Fruit fly (Drosophila melanogaster): ENCODE results near the gene CG14020.
A peak's percentile ranks its signal among the peaks of the same experiment; 100 is the strongest.

CG14020 gene

dm6 chr2L:5550735-5551134 is 33.2 kb downstream of the CG14020 start, which contains the start of gene CG14014:
Gene CG14014 (minus strand): TSS chr2L:5550835.
- no peak for TF ChIP-seq Clk (GFP tag; optimal IDR thresholded peaks at IDR 0.05)
- no peak for TF ChIP-seq Mnt (GFP tag; optimal IDR thresholded peaks at IDR 0.05)
- no peak for TF ChIP-seq cnc (optimal IDR thresholded peaks at IDR 0.05)
- TF ChIP-seq CG12768 (GFP tag; optimal IDR thresholded peaks at IDR 0.05) = no peak
- TF ChIP-seq toe (GFP tag; optimal IDR thresholded peaks at IDR 0.05) = no peak
- no peak for TF ChIP-seq ovo (GFP tag; optimal IDR thresholded peaks at IDR 0.05)
- TF ChIP-seq bab1 (GFP tag; optimal IDR thresholded peaks at IDR 0.05) = no peak
- no peak for TF ChIP-seq Hr96 (GFP tag; optimal IDR thresholded peaks at IDR 0.05)
- no peak for TF ChIP-seq CG7101 (tag; optimal IDR thresholded peaks at IDR 0.05)
- TF ChIP-seq CG7045 (GFP tag; optimal IDR thresholded peaks at IDR 0.05) = no peak

dm6 chr2L:5551538-5551937 is 34.0 kb downstream of the CG14020 start, which contains the start of gene CG18269:
Gene CG18269 (plus strand): TSS chr2L:5551838.
- TF ChIP-seq Mnt (GFP tag; optimal IDR thresholded peaks at IDR 0.05) (no peak), ovo (GFP tag; optimal IDR thresholded peaks at IDR 0.05) (no peak), Crg-1 (GFP tag; optimal IDR thresholded peaks at IDR 0.05) (no peak), pad (GFP tag; optimal IDR thresholded peaks at IDR 0.05) (no peak), bab1 (GFP tag; optimal IDR thresholded peaks at IDR 0.05) (no peak), Clk (GFP tag; optimal IDR thresholded peaks at IDR 0.05) (no peak), CG11617 (GFP tag; optimal IDR thresholded peaks at IDR 0.05) (no peak), CG7101 (tag; optimal IDR thresholded peaks at IDR 0.05) (no peak)

dm6 chr2L:5553750-5554149 is 36.2 kb downstream of the CG14020 start, which contains the start of the genes CG14013 and CG14017:
Gene CG14013 (minus strand): TSS chr2L:5553850.
Gene CG14017 (plus strand): TSS chr2L:5553897.
- TF ChIP-seq tj (GFP tag; optimal IDR thresholded peaks at IDR 0.05) (no peak), Hr96 (GFP tag; optimal IDR thresholded peaks at IDR 0.05) (no peak), kay (GFP tag; ENCODE audit: borderline replicate concordance) (no peak), cnc (optimal IDR thresholded peaks at IDR 0.05) (no peak), CG7045 (GFP tag; optimal IDR thresholded peaks at IDR 0.05) (no peak), CG1620 (GFP tag; optimal IDR thresholded peaks at IDR 0.05) (no peak), Clk (GFP tag; optimal IDR thresholded peaks at IDR 0.05) (no peak), CG7101 (tag; optimal IDR thresholded peaks at IDR 0.05) (no peak), pad (GFP tag; optimal IDR thresholded peaks at IDR 0.05) (no peak), toe (GFP tag; optimal IDR thresholded peaks at IDR 0.05) (no peak), Mnt (GFP tag; optimal IDR thresholded peaks at IDR 0.05) (no peak), CG33017 (tag; optimal IDR thresholded peaks at IDR 0.05) (no peak)

DNA sequence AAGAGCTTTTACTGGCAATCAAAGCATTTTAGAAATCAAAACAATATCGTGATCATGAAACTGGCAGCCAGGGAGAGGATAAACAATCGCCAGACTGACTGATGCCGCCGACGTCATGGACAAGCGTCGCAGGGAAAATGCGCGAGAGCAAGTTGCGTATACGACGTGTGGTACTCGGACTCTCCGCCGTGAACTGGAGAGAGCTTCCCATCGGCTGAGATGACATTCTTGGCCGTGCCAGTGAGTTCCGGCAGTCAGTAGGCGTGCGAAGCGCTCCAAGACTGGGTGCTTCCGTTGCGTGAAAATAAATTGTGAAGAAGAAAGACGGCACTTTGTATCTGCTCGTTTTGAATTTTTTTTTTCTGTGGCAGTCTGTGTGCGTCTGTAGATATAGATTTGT is 37.3 kb downstream of the CG14020 start, which contains the start of gene GluRIIA:
GluRIIA (plus strand) TSS at position 255 of the 400 bp plus-strand sequence.
- no peak for TF ChIP-seq Clk (GFP tag; optimal IDR thresholded peaks at IDR 0.05)

dm6 chr2L:5558809-5559392 is 41.4 kb downstream of the CG14020 start, which contains the start of gene GluRIIB:
Gene GluRIIB (plus strand): TSS chr2L:5559342.
- TF ChIP-seq bab1 (GFP tag; optimal IDR thresholded peaks at IDR 0.05) (no peak), pad (GFP tag; optimal IDR thresholded peaks at IDR 0.05) (no peak), CG33017 (tag; optimal IDR thresholded peaks at IDR 0.05) (no peak), cnc (optimal IDR thresholded peaks at IDR 0.05) (no peak), tj (GFP tag; optimal IDR thresholded peaks at IDR 0.05) (no peak), Mnt (GFP tag; optimal IDR thresholded peaks at IDR 0.05) (no peak), CG14711 (tag; optimal IDR thresholded peaks at IDR 0.05) (no peak), CG5204 (GFP tag; optimal IDR thresholded peaks at IDR 0.05) (no peak), CG11617 (GFP tag; optimal IDR thresholded peaks at IDR 0.05) (no peak), CG7045 (GFP tag; optimal IDR thresholded peaks at IDR 0.05) (no peak)

- TF ChIP-seq CG14711 (tag; optimal IDR thresholded peaks at IDR 0.05) (peak; percentile 11), CG1620 (GFP tag; optimal IDR thresholded peaks at IDR 0.05) (no peak)
Observed at dm6 chr2L:5567103-5567502, 49.6 kb downstream of the CG14020 start.

Measured in whole organism, adult.